Worm (Caenorhabditis elegans) whole organism, mixed stage, embryonic: ENCODE data around the gene ugt-42.

Experiments used
- blmp-1 ChIP-seq: fragments of 150-350 bp; optimal IDR thresholded peaks from 2 replicates; lab custom pipeline; 2014; ENCODE audit warnings: missing biosample characterization, missing genetic modification characterization
- lsy-2 ChIP-seq: fragments of 150-350 bp; optimal IDR thresholded peaks from 2 replicates; lab custom pipeline; 2014; ENCODE audit warnings: missing biosample characterization, missing genetic modification characterization

ce11 chrV:635630-636029 is 11.4 kb upstream of the ugt-42 start:
- TF ChIP-seq lsy-2 (tag; lab: Kevin White, UChicago) = no peak
- TF ChIP-seq blmp-1 (tag; lab: Kevin White, UChicago) = no peak
